Fruit fly (Drosophila melanogaster): ENCODE data around the gene Gr93a.

DNA sequence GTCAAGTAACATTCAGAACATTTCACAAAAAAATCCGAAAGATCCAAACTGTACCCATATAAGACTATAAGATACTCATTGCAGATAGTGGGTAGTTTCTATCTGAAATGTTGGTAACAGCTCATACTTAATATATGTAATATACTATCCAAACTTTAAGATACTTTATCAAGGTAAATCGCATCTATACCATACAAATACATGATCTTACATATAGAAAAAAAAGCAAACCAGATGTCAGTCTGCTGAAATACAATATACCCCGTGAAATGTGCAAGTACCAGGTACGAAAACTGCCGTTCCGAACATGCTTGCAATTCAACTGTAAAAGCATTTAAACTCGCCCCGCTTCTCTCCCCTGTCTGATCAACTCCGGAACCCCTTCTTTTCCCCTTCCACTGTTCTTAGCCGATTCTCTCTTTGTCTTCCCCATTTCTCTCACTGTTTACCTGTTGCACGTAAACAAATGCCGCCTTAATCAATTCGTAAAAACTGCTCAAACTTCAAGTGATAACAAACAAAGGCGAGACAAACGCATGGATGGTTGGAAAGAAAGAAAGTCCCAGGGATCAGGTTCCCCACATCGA lies 4.8 kb upstream of the Gr93a start:
- TF ChIP-seq CG8478 (optimal IDR thresholded peaks at IDR 0.05), result no peak
- no peak for TF ChIP-seq usp (GFP tag; optimal IDR thresholded peaks at IDR 0.05)
- TF ChIP-seq psq (optimal IDR thresholded peaks at IDR 0.05), result no peak
- TF ChIP-seq pan (optimal IDR thresholded peaks at IDR 0.05), result peak; percentile 81
- peak in 1 of 2 experiments; percentile 10 for TF ChIP-seq EcR (GFP tag; optimal IDR thresholded peaks at IDR 0.05)
- no peak for TF ChIP-seq Dll (optimal IDR thresholded peaks at IDR 0.05)

All from whole organism.